Fruit fly (Drosophila melanogaster) whole organism, pupa: ENCODE data around the gene CG33965.
"Not testable (repeated sequence)": the region's sequence is repeated elsewhere in the genome, so short reads cannot be mapped to it uniquely, and the experiment has no call there.

Source experiments
- CG10348 ChIP-seq: fragments of 200-800 bp; sonication (Bioruptor generic); IDR thresholded peaks from 2 replicates; pipeline ENCODE4 v1.3.6; 2022; ENCODE audit warnings: missing biosample characterization, missing genetic modification characterization
- CG12605 ChIP-seq: fragments of 200-800 bp; sonication (Bioruptor generic); IDR thresholded peaks from 2 replicates; pipeline ENCODE4 v1.3.6; 2022; ENCODE audit warnings: missing biosample characterization, missing genetic modification characterization
- CG13204 ChIP-seq: fragments of 200-800 bp; sonication (Bioruptor generic); optimal IDR thresholded peaks from 2 replicates; lab custom pipeline; 2018; ENCODE audit warnings: missing biosample characterization, mild to moderate bottlenecking, missing genetic modification characterization, moderate library complexity
- CG14655 ChIP-seq: fragments of 200-800 bp; sonication (Bioruptor generic); optimal IDR thresholded peaks from 3 replicates; lab custom pipeline; 2017; ENCODE audit warnings: mild to moderate bottlenecking, missing biosample characterization, missing genetic modification reagents, missing genetic modification characterization
- CG15710 ChIP-seq: fragments of 200-800 bp; sonication (Bioruptor generic); optimal IDR thresholded peaks from 2 replicates; lab custom pipeline; 2018; ENCODE audit warnings: missing biosample characterization, mild to moderate bottlenecking, missing genetic modification characterization, moderate library complexity
- CG17806 ChIP-seq: fragments of 200-800 bp; sonication (Bioruptor generic); optimal IDR thresholded peaks from 2 replicates; lab custom pipeline; 2018; ENCODE audit warnings: missing biosample characterization, mild to moderate bottlenecking, missing genetic modification characterization, moderate library complexity
- CG32121 ChIP-seq: fragments of 200-800 bp; sonication (Bioruptor generic); IDR thresholded peaks from 2 replicates; pipeline ENCODE4 v1.3.6; 2022; ENCODE audit warnings: missing biosample characterization, missing genetic modification characterization
- CG34367 ChIP-seq: fragments of 200-800 bp; sonication (Bioruptor generic); optimal IDR thresholded peaks from 2 replicates; lab custom pipeline; 2018; ENCODE audit warnings: missing biosample characterization, mild to moderate bottlenecking, missing genetic modification characterization
- CG4496 ChIP-seq: fragments of 200-800 bp; sonication (Bioruptor generic); IDR thresholded peaks from 3 replicates; pipeline ENCODE4 v1.3.6; 2022; ENCODE audit warnings: missing biosample characterization, missing genetic modification characterization
- CG8159 ChIP-seq: fragments of 200-800 bp; sonication (Bioruptor generic); optimal IDR thresholded peaks from 3 replicates; lab custom pipeline; 2018; ENCODE audit warnings: missing biosample characterization, mild to moderate bottlenecking, missing genetic modification characterization, moderate library complexity
- CG8301 ChIP-seq: fragments of 200-800 bp; sonication (Bioruptor generic); optimal IDR thresholded peaks from 2 replicates; lab custom pipeline; 2018; ENCODE audit warnings: missing biosample characterization, mild to moderate bottlenecking, missing genetic modification characterization
- CG9948 ChIP-seq: fragments of 200-800 bp; sonication (Bioruptor generic); optimal IDR thresholded peaks from 2 replicates; lab custom pipeline; 2018; ENCODE audit warnings: missing biosample characterization, mild to moderate bottlenecking, missing genetic modification characterization, moderate library complexity
- D1 ChIP-seq: fragments of 200-800 bp; sonication (Bioruptor generic); optimal IDR thresholded peaks from 2 replicates; lab custom pipeline; 2018; ENCODE audit warnings: missing biosample characterization, mild to moderate bottlenecking, missing genetic modification characterization, moderate library complexity
- EcR ChIP-seq: fragments of 200-800 bp; sonication (Bioruptor generic); optimal IDR thresholded peaks from 3 replicates; lab custom pipeline; 2019; ENCODE audit warnings: missing biosample characterization, missing genetic modification characterization, mild to moderate bottlenecking, moderate library complexity, missing genetic modification reagents
- Ets98B ChIP-seq: fragments of 200-800 bp; sonication (Bioruptor generic); IDR thresholded peaks from 2 replicates; pipeline ENCODE4 v1.3.6; 2022; ENCODE audit warnings: missing biosample characterization, missing genetic modification characterization
- Pif1A ChIP-seq: fragments of 200-800 bp; sonication (Bioruptor generic); optimal IDR thresholded peaks from 3 replicates; lab custom pipeline; 2016; ENCODE audit warnings: missing biosample characterization, missing genetic modification characterization
- Pif1B ChIP-seq: fragments of 200-800 bp; sonication (Bioruptor generic); optimal IDR thresholded peaks from 3 replicates; lab custom pipeline; 2016; ENCODE audit warnings: missing biosample characterization, missing genetic modification characterization
- Snoo ChIP-seq: fragments of 200-800 bp; sonication (Bioruptor generic); optimal IDR thresholded peaks from 3 replicates; lab custom pipeline; 2017; ENCODE audit warnings: missing biosample characterization, mild to moderate bottlenecking, missing genetic modification characterization, inconsistent platforms
- fd96Ca ChIP-seq: fragments of 200-800 bp; sonication (Bioruptor generic); IDR thresholded peaks from 3 replicates; pipeline ENCODE4 v1.3.6; 2022; ENCODE audit warnings: missing biosample characterization, missing genetic modification characterization
- gl ChIP-seq: fragments of 200-800 bp; sonication (Bioruptor generic); optimal IDR thresholded peaks from 2 replicates; lab custom pipeline; 2018; ENCODE audit warnings: missing biosample characterization, mild to moderate bottlenecking, missing genetic modification characterization
- rn ChIP-seq: fragments of 200-800 bp; sonication (Bioruptor generic); IDR thresholded peaks from 2 replicates; pipeline ENCODE4 v1.3.6; 2022; ENCODE audit warnings: missing biosample characterization, missing genetic modification characterization

CG33965 gene

DNA sequence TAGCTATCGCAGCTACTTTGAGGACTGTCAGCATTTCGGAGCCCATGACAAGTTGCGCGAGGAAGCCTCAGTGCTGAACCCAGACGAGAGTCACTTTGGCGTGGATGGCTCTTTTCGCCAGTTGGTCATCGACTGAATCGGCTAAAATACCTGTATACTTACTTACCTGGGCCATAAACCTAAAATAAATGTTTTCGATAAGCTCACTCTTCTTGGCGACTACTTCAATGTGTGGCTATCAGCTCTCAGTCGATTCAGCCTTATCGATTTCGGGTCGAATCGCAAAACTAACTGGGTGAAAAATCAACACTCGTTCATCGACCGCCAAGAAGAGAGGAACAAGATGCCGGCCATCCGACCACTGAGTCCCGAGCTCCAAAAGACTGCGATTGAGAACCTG is 1.1 kb downstream of the CG33965 start, which contains the start of gene CG33966:
Gene CG33966, plus strand, starts transcription at position 301 of the 400 bp plus-strand sequence.
- TF ChIP-seq CG9948 (tag; lab: Kevin White, UChicago) (no peak), EcR (GFP tag; lab: Kevin White, UChicago) (no peak), Snoo (tag; lab: Kevin White, UChicago) (no peak), rn (GFP tag; lab: Robert Waterston, UW) (no peak), CG12605 (GFP tag; lab: Robert Waterston, UW) (no peak), CG10348 (GFP tag; lab: Robert Waterston, UW) (no peak), CG8159 (tag; lab: Kevin White, UChicago) (no peak), Ets98B (no peak)
- TF ChIP-seq, all 21 proteins: peak for 0

DNA sequence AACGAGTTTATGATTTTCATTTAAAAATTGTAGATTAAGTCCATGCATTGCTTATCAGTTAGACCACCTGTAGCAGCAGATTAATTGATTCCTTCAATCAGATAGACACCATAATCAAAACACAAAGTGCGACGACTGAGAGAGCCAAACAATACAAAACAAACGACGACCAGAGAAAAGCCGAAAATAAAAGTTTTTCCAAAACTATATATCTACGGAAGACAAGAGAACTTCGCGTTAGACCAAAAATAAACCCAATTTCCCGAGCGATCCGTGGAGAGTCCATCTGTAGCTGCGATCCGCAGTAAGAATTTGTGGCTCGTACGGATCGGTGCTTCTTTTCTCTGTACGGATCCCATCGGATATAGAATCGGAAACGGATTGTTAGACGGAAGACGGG is 2.7 kb downstream of the CG33965 start, which contains the start of gene galene:
Gene galene, plus strand, starts transcription at position 301 of the 400 bp plus-strand sequence.
- no peak for TF ChIP-seq CG8301 (tag; lab: Kevin White, UChicago)
- TF ChIP-seq CG13204 (GFP tag; lab: Kevin White, UChicago), result no peak
- no peak for TF ChIP-seq CG34367 (tag; lab: Kevin White, UChicago)
- TF ChIP-seq Pif1A (GFP tag; lab: Kevin White, UChicago), result no peak

DNA sequence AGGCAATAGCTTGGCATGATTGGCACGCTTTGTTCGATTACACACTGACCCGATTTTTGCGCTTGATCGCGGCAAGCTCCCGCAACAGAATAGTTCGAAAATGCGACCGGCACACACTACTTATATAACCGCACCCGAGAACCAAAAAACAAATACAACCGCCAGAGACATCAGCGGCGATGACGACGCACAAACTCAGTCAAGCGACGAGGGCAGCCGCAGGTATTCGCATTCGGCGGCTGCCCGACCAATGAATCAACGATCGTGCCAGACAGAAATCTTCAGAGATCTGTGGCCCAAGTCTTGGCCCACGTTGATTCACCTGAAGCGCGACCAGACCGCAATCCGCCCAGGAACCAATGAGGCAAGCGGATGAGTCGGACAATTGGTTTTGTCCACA is 5.5 kb downstream of the CG33965 start, which contains the start of gene CG9192:
Gene CG9192, minus strand, starts transcription at position 101 of the 400 bp plus-strand sequence.
- TF ChIP-seq CG8159 (tag; lab: Kevin White, UChicago), result no peak
- no peak for TF ChIP-seq CG34367 (tag; lab: Kevin White, UChicago)
- TF ChIP-seq Pif1A (GFP tag; lab: Kevin White, UChicago), result no peak
- TF ChIP-seq fd96Ca, result no peak
- TF ChIP-seq CG32121, result no peak
- no peak for TF ChIP-seq CG10348 (GFP tag; lab: Robert Waterston, UW)
- no peak for TF ChIP-seq Ets98B
- no peak for TF ChIP-seq EcR (GFP tag; lab: Kevin White, UChicago)
- TF ChIP-seq, all 21 proteins: peak for 0

DNA sequence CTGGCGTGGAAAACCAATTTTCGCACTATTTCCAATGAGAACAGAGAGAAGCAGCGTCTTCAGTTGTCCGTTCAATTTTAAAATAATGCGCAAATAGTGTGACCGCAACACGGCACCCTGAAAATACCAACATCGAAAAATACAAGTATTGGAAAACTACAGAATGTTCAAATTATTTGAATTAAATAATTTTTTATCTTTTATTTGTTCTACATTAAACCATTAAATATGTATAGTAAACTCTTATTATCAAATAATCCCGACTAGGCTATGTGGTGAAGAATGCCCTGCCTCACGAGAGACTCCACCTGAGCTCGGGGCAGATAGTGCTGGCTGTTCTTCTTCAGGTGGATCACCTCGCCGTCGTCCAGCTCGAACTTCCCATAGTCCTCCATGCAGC is 13.1 kb downstream of the CG33965 start, which contains the start of gene Klp61F:
Gene Klp61F, minus strand, starts transcription at position 101 of the 400 bp plus-strand sequence.
- not testable (repeated sequence) for TF ChIP-seq CG8301 (tag; lab: Kevin White, UChicago); Ets98B; CG8159 (tag; lab: Kevin White, UChicago)

DNA sequence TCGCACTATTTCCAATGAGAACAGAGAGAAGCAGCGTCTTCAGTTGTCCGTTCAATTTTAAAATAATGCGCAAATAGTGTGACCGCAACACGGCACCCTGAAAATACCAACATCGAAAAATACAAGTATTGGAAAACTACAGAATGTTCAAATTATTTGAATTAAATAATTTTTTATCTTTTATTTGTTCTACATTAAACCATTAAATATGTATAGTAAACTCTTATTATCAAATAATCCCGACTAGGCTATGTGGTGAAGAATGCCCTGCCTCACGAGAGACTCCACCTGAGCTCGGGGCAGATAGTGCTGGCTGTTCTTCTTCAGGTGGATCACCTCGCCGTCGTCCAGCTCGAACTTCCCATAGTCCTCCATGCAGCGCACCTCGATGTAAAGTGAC is 14.1 kb downstream of the CG33965 start, which contains the start of gene CG32318:
Gene CG32318, minus strand, starts transcription at position 101 of the 400 bp plus-strand sequence.
- TF ChIP-seq CG4496; CG17806; CG9948 (tag; lab: Kevin White, UChicago): not testable (repeated sequence)
- TF ChIP-seq, all 21 proteins: peak for 0; not testable (repeated sequence) for 21

DNA sequence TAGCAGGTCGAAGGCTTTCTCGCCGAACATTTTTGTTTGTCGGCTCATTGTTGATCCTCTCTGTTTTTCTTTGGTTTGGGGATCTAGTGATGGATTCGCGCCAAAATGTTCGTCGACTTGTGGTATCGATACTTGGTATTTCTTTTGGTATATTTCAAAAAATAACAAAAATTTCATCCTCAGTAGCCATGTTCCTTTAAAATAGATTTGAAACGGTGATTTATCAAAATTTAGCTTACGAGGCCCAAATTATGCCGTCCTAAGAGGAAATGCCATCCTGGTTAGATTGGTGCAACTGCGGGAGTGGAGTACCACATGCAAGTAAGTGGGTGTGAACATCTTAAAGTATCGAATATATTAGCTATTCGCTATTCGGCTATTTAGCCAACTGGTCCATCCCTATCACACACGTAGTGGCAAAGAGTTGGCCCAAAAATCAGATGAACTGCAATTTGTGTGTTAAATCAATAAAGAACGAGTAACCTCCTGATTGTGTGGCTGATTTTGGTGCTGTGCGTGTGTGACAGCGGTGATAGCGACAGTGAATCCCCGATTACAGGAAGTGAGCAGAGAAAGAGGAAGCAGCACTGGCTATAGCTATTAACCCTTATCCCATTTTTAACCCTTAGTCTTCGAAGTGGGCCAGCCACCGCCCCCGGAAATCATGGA is 15.1 kb downstream of the CG33965 start, which contains the start of the genes Psf1 and Sac1:
Gene Psf1, minus strand, starts transcription at position 51 of the 669 bp plus-strand sequence.
Gene Sac1, plus strand, starts transcription at position 191 of the 669 bp plus-strand sequence.
- no peak for TF ChIP-seq CG8301 (tag; lab: Kevin White, UChicago)
- peak; percentile 1 for TF ChIP-seq CG34367 (tag; lab: Kevin White, UChicago)
- no peak for TF ChIP-seq Pif1B (GFP tag; lab: Kevin White, UChicago)
- TF ChIP-seq CG12605 (GFP tag; lab: Robert Waterston, UW), result no peak
- no peak for TF ChIP-seq gl (tag; lab: Kevin White, UChicago)
- no peak for TF ChIP-seq D1 (tag; lab: Kevin White, UChicago)
- 0 out of 3 replicates have a peak, but pooled peaks have one; percentile 47 for TF ChIP-seq CG4496
- no peak for TF ChIP-seq CG17806
- TF ChIP-seq CG10348 (GFP tag; lab: Robert Waterston, UW), result no peak
- peak; percentile 19 for TF ChIP-seq CG8159 (tag; lab: Kevin White, UChicago)
- no peak for TF ChIP-seq CG13204 (GFP tag; lab: Kevin White, UChicago)
- TF ChIP-seq EcR (GFP tag; lab: Kevin White, UChicago), result no peak
- peak; percentile 51; the same call in 1 of the 3 replicates for TF ChIP-seq fd96Ca
- TF ChIP-seq rn (GFP tag; lab: Robert Waterston, UW), result 0 out of 2 replicates have a peak, but pooled peaks have one; percentile 13
- peak; percentile 26 for TF ChIP-seq CG15710 (tag; lab: Kevin White, UChicago)
- no peak for TF ChIP-seq CG32121
- TF ChIP-seq Ets98B, result no peak
- no peak for TF ChIP-seq Snoo (tag; lab: Kevin White, UChicago)
- no peak for TF ChIP-seq CG9948 (tag; lab: Kevin White, UChicago)

DNA sequence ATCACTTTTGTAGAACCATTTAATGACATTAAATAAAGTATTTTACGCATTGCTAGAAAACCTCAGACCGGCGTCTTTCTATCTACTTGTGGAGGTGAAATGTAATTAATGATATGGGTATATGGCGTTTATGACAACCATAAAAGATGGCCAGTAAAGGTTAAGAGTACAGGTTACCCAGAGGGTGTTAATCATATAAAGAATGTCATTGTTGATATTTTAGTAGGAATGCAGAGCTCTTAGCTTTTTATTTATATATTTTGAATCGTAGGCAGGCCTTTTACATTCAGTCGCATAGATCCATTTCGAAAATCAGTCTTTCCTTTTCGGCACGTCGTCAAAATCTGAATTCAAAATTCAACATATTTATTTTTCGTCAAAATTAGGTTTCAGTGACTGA is 17.7 kb downstream of the CG33965 start, which contains the start of gene Bfc:
Gene Bfc, plus strand, starts transcription at position 301 of the 400 bp plus-strand sequence.
- TF ChIP-seq CG14655 (GFP tag; lab: Kevin White, UChicago), result no peak
- TF ChIP-seq CG17806, result no peak
- TF ChIP-seq EcR (GFP tag; lab: Kevin White, UChicago), result no peak
- no peak for TF ChIP-seq CG8301 (tag; lab: Kevin White, UChicago)
- TF ChIP-seq Pif1B (GFP tag; lab: Kevin White, UChicago), result no peak
- TF ChIP-seq CG4496, result no peak
- no peak for TF ChIP-seq fd96Ca
- no peak for TF ChIP-seq CG34367 (tag; lab: Kevin White, UChicago)
- no peak for TF ChIP-seq CG15710 (tag; lab: Kevin White, UChicago)
